Fruit fly (Drosophila melanogaster): ENCODE results near the gene CG11030.

The CG11030 gene

dm6 chr2L:5800388-5800748 is 75.9 kb downstream of the CG11030 start:
- TF ChIP-seq noc (tag; optimal IDR thresholded peaks at IDR 0.05): no peak

- no peak for TF ChIP-seq noc (tag; optimal IDR thresholded peaks at IDR 0.05)
Observed at dm6 chr2L:5801926-5802325, 77.5 kb downstream of the CG11030 start, which contains the start of the genes CG14005 and CG7239. CG14005 (minus strand) TSS chr2L:5801975. CG7239 (plus strand) TSS chr2L:5802220.

dm6 chr2L:5804077-5804476 is 79.6 kb downstream of the CG11030 start:
- TF ChIP-seq noc (tag; optimal IDR thresholded peaks at IDR 0.05): no peak

dm6 chr2L:5805091-5805817 is 80.8 kb downstream of the CG11030 start, which contains the start of gene CG11034:
CG11034 (plus strand) TSS chr2L:5805395.
- no peak for TF ChIP-seq noc (tag; optimal IDR thresholded peaks at IDR 0.05)

- no peak for TF ChIP-seq noc (tag; optimal IDR thresholded peaks at IDR 0.05)
Observed at dm6 chr2L:5811274-5811673, 86.8 kb downstream of the CG11030 start, which contains the start of gene CG43307. CG43307 (plus strand) TSS chr2L:5811574.

Data from whole organism, larva.